Fruit fly (Drosophila melanogaster) whole organism, wandering third instar larva: Measurements from ENCODE around the gene PGRP-LD.

Source experiments
- Abd-B ChIP-seq: fragments of >200 bp; optimal IDR thresholded peaks from 2 replicates; lab custom pipeline; 2017; ENCODE audit warnings: missing biosample characterization, missing genetic modification characterization
- CG9705 ChIP-seq: fragments of 200-800 bp; sonication (Bioruptor generic); optimal IDR thresholded peaks from 2 replicates; lab custom pipeline; 2018; ENCODE audit warnings: missing biosample characterization, mild to moderate bottlenecking, missing genetic modification characterization
- CrebA ChIP-seq: fragments of 200-800 bp; sonication (Bioruptor generic); optimal IDR thresholded peaks from 2 replicates; lab custom pipeline; 2016; ENCODE audit warnings: missing biosample characterization, mild to moderate bottlenecking, missing genetic modification characterization, borderline replicate concordance
- Dfd ChIP-seq: fragments of >200 bp; optimal IDR thresholded peaks from 2 replicates; lab custom pipeline; 2017; ENCODE audit warnings: missing biosample characterization, missing genetic modification characterization
- Dif ChIP-seq: fragments of 200-275, 200-300 bp; sonication (Bioruptor generic); optimal IDR thresholded peaks from 2 replicates; lab custom pipeline; 2018; ENCODE audit warnings: missing biosample characterization, missing genetic modification characterization; ENCODE audit not compliant: partially characterized antibody
- GATAd ChIP-seq: sonication (Bioruptor generic); optimal IDR thresholded peaks from 2 replicates; lab custom pipeline; 2016; ENCODE audit warnings: missing biosample characterization, missing genetic modification characterization
- HLH106 ChIP-seq: fragments of 200-800 bp; optimal IDR thresholded peaks from 3 replicates; lab custom pipeline; 2019; ENCODE audit warnings: missing biosample characterization, mild to moderate bottlenecking, missing genetic modification characterization, moderate library complexity
- Hr78 ChIP-seq: fragments of >200 bp; optimal IDR thresholded peaks from 2 replicates; lab custom pipeline; 2017; ENCODE audit warnings: missing biosample characterization, missing genetic modification characterization
- Hr83 ChIP-seq: fragments of 200-300 bp; sonication (Bioruptor generic); optimal IDR thresholded peaks from 2 replicates; lab custom pipeline; 2016; ENCODE audit warnings: missing biosample characterization, mild to moderate bottlenecking, missing genetic modification characterization, moderate library complexity; ENCODE audit not compliant: poor library complexity, severe bottlenecking
- Jra ChIP-seq: sonication (Bioruptor generic); optimal IDR thresholded peaks from 2 replicates; lab custom pipeline; 2016; ENCODE audit warnings: missing biosample characterization, missing genetic modification characterization
- Myc ChIP-seq: fragments of >200 bp; optimal IDR thresholded peaks from 2 replicates; lab custom pipeline; 2017
- N ChIP-seq: fragments of >200 bp; optimal IDR thresholded peaks from 2 replicates; lab custom pipeline; 2018; ENCODE audit warnings: missing biosample characterization, missing external identifiers, missing genetic modification characterization
- OdsH ChIP-seq: fragments of 200-800 bp; sonication (Bioruptor generic); optimal IDR thresholded peaks from 2 replicates; lab custom pipeline; 2016; ENCODE audit warnings: missing biosample characterization, mild to moderate bottlenecking, missing genetic modification characterization
- Rel ChIP-seq, 2 experiments: fragments of 200-800 bp; sonication (Bioruptor generic) in 1 of 2; optimal IDR thresholded peaks; 2 replicates in 1 of 2; 3 replicates in 1 of 2; lab custom pipeline; 2016 to 2019; ENCODE audit warnings: mild to moderate bottlenecking in 2 of 2, missing biosample characterization in 2 of 2, missing genetic modification characterization in 2 of 2, moderate library complexity in 1 of 2
- Sp1 ChIP-seq: fragments of 200-800 bp; sonication (Bioruptor generic); optimal IDR thresholded peaks from 3 replicates; lab custom pipeline; 2019; ENCODE audit warnings: missing biosample characterization, mild to moderate bottlenecking, missing genetic modification characterization, moderate library complexity
- br ChIP-seq: fragments of 200-800 bp; sonication (Bioruptor generic); optimal IDR thresholded peaks from 2 replicates; lab custom pipeline; 2016; ENCODE audit warnings: missing biosample characterization, missing genetic modification characterization
- brk ChIP-seq: fragments of 200-800 bp; sonication (Bioruptor generic); optimal IDR thresholded peaks from 2 replicates; lab custom pipeline; 2016; ENCODE audit warnings: missing biosample characterization, mild to moderate bottlenecking, missing genetic modification characterization
- dl ChIP-seq, 2 experiments: fragments of 175-275, 200-275 bp in 1 of 2; fragments of 200-275 bp in 1 of 2; sonication (Bioruptor generic); optimal IDR thresholded peaks; lab custom pipeline; 2018; ENCODE audit warnings: mild to moderate bottlenecking in 2 of 2, missing biosample characterization in 2 of 2, missing genetic modification characterization in 2 of 2, moderate library complexity in 2 of 2; ENCODE audit not compliant: partially characterized antibody in 2 of 2, insufficient read depth in 1 of 2
- dmrt93B ChIP-seq: fragments of 200-800 bp; sonication (Bioruptor generic); optimal IDR thresholded peaks from 2 replicates; lab custom pipeline; 2018; ENCODE audit warnings: missing biosample characterization, mild to moderate bottlenecking, missing genetic modification characterization
- ey ChIP-seq: fragments of 200-800 bp; sonication (Bioruptor generic); optimal IDR thresholded peaks from 2 replicates; lab custom pipeline; 2016; ENCODE audit warnings: missing biosample characterization, missing genetic modification characterization
- foxo ChIP-seq, 2 experiments: fragments of 200-800 bp; sonication (Bioruptor generic); optimal IDR thresholded peaks; 2 replicates in 1 of 2; 3 replicates in 1 of 2; lab custom pipeline; 2016 to 2017; ENCODE audit warnings: missing biosample characterization in 2 of 2, missing genetic modification characterization in 2 of 2
- fru ChIP-seq: fragments of 200-800 bp; sonication (Bioruptor generic); optimal IDR thresholded peaks from 3 replicates; lab custom pipeline; 2016; ENCODE audit warnings: missing biosample characterization, mild to moderate bottlenecking, missing genetic modification characterization
- h ChIP-seq: fragments of 200-800 bp; sonication (Bioruptor generic); optimal IDR thresholded peaks from 3 replicates; lab custom pipeline; 2016; ENCODE audit warnings: missing biosample characterization, mild to moderate bottlenecking, missing genetic modification characterization
- jim ChIP-seq: fragments of 175-275, 200-325 bp; sonication (Bioruptor generic); optimal IDR thresholded peaks from 2 replicates; lab custom pipeline; 2016; ENCODE audit warnings: missing biosample characterization, mild to moderate bottlenecking, missing genetic modification characterization
- lola ChIP-seq: fragments of >200 bp; optimal IDR thresholded peaks from 2 replicates; lab custom pipeline; 2017; ENCODE audit warnings: missing biosample characterization, missing genetic modification characterization
- pan ChIP-seq: fragments of >200 bp; optimal IDR thresholded peaks from 2 replicates; lab custom pipeline; 2017
- psq ChIP-seq: fragments of 200-800 bp; sonication (Bioruptor generic); optimal IDR thresholded peaks from 3 replicates; lab custom pipeline; 2017; ENCODE audit warnings: missing biosample characterization, mild to moderate bottlenecking, missing genetic modification characterization, moderate library complexity
- rgr ChIP-seq: fragments of 200-800 bp; sonication (Bioruptor generic); optimal IDR thresholded peaks from 3 replicates; lab custom pipeline; 2016; ENCODE audit warnings: missing biosample characterization, mild to moderate bottlenecking, missing genetic modification characterization
- sage ChIP-seq: fragments of 200-800 bp; sonication (Bioruptor generic); optimal IDR thresholded peaks from 2 replicates; lab custom pipeline; 2016; ENCODE audit warnings: missing biosample characterization, mild to moderate bottlenecking, missing genetic modification characterization
- sv ChIP-seq: fragments of 200-800 bp; sonication (Bioruptor generic); optimal IDR thresholded peaks from 3 replicates; lab custom pipeline; 2016; ENCODE audit warnings: missing biosample characterization, missing genetic modification characterization
- usp ChIP-seq: fragments of >200 bp; optimal IDR thresholded peaks from 2 replicates; lab custom pipeline; 2017; ENCODE audit warnings: missing biosample characterization, missing genetic modification characterization
- woc ChIP-seq: sonication (Bioruptor generic); optimal IDR thresholded peaks from 2 replicates; lab custom pipeline; 2016; ENCODE audit warnings: missing biosample characterization, mild to moderate bottlenecking, missing genetic modification characterization

The PGRP-LD gene

DNA sequence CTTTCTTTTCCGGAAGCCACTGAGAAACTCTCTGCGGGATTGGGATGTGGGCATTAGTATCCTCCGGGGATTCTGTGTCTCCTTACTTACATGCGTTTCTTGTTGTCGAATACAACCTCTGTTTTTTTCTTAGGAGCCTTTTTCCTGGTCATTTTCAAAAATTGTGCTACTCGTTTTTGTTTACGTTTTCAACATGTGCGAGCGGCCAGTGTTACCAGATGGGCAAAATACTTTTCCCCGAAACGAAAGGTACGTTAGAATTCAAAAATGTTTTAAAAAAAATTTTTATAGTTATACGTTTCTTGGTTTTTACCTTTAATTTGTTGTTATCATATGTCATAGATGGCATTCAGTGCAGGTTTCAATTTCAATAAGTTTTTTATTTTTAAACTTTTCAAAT lies 2.7 kb upstream of the PGRP-LD start, which contains the start of gene vito:
Gene vito (minus strand): TSS at position 220 of the 400 bp plus-strand sequence.
- TF ChIP-seq sv (GFP tag; lab: Kevin White, UChicago) (no peak), OdsH (no peak), CG9705 (GFP tag; lab: Kevin White, UChicago) (no peak), Hr78 (GFP tag; lab: Kevin White, UChicago) (no peak), pan (lab: Kevin White, UChicago) (no peak), rgr (GFP tag; lab: Kevin White, UChicago) (no peak), ey (GFP tag; lab: Kevin White, UChicago) (no peak), woc (GFP tag; lab: Kevin White, UChicago) (no peak), dmrt93B (GFP tag; lab: Kevin White, UChicago) (no peak), dl (GFP tag; optimal IDR thresholded peaks at IDR 0.05; lab: Kevin White, UChicago; ENCODE audit: insufficient read depth in 1 of 2, partially characterized antibody in 2 of 2) (no peak), usp (GFP tag; lab: Kevin White, UChicago) (no peak), N (GFP tag; lab: Kevin White, UChicago) (no peak), brk (no peak), psq (GFP tag; lab: Kevin White, UChicago) (no peak), CrebA (GFP tag; lab: Kevin White, UChicago) (no peak), HLH106 (tag; lab: Kevin White, UChicago) (no peak), Dif (GFP tag; lab: Kevin White, UChicago) (no peak), sage (GFP tag; lab: Kevin White, UChicago) (no peak)

DNA sequence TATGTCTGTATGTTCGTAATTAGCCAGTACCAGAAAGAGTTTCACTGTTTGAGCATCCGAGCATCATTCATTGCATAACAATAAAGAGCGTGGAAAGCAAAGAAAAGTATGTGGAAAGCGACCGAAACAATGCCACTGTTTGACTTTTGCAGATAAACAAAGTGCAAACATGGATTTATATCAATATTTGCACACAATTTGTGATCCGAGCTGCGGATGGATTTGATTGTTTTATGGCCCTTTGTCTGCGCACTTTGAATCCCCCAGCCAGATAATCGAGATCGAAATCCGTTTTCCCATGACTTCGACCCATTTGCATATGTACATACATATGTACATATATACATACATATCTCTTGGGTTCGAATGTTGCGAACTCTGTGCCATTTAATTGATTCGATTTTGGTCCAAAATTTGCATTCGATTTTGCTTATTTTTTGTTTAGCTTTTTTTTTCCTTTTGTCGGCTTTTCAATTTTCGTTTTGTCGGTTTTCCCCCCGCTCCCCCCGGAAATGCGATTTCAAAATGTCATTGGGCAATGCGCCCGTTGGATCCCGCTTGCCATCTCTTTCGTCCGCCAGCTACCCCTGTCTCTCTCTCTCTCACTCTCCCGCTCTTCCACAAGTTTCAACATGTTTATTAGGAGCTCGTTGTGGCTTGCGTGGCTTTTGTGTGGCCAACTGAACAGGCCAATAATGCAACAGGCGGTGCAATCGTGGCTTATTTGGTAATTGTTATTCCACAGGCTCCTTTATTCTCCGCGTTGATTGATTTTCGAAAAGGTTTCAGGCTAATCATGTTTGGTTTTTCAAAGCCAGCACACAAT lies 5.6 kb downstream of the PGRP-LD start:
- TF ChIP-seq Sp1 (GFP tag; lab: Kevin White, UChicago): no peak
- no peak for TF ChIP-seq Rel (GFP tag; optimal IDR thresholded peaks at IDR 0.05; lab: Kevin White, UChicago)
- peak; percentile 2 for TF ChIP-seq Rel (tag; optimal IDR thresholded peaks at IDR 0.05; lab: Kevin White, UChicago)

DNA sequence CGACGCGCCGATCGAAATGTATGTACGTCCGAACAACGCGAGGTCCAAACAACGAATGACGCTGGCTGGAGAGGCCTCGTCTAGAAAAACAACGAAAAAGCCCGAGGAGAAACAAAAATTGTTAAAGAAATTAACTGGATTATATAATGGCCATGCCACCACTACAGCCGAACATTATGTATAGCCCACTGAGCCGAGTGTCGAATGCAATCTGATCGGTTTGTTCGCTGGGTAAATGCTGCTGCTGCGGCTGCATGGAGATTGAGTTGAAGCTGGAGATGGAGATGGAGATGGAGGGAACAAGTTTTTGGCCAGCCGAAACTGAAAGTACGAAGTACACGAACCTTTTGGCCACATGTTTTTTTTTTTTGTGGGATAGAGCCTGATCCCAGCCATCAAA lies 6.8 kb downstream of the PGRP-LD start, which contains the start of gene Cralbp:
Gene Cralbp (minus strand): TSS at position 115 of the 400 bp plus-strand sequence.
- TF ChIP-seq foxo (GFP tag; optimal IDR thresholded peaks at IDR 0.05; lab: Kevin White, UChicago) (no peak), Abd-B (no peak), fru (GFP tag; lab: Kevin White, UChicago) (no peak), dl (GFP tag; optimal IDR thresholded peaks at IDR 0.05; lab: Kevin White, UChicago; ENCODE audit: insufficient read depth in 1 of 2, partially characterized antibody in 2 of 2) (no peak), Dfd (GFP tag; lab: Kevin White, UChicago) (no peak), Hr83 (no peak), Myc (lab: Kevin White, UChicago) (no peak), br (GFP tag; lab: Kevin White, UChicago) (no peak), Jra (GFP tag; lab: Kevin White, UChicago) (no peak), h (no peak), N (GFP tag; lab: Kevin White, UChicago) (no peak), rgr (GFP tag; lab: Kevin White, UChicago) (no peak)
- TF ChIP-seq, all 38 proteins: peak for 0

DNA sequence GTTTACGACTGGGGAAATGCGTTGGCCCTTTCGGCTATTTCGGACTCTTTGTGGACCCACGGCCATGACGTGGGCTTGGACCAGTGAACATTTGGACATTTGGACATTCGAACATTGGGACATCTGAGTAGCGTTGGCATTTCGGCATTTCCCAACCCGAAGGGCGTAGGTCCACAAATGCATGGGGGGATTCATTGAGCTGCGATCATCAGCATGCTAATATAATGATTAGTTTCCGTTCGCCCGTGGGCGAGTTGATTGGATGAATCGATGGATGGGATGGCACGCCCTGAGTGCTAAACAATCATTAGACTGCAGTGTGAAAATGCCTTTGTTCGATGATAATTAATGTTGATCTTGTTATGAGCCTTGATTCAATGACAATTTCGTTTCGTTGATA lies 7.6 kb downstream of the PGRP-LD start:
- TF ChIP-seq brk (no peak), Jra (GFP tag; lab: Kevin White, UChicago) (no peak), HLH106 (tag; lab: Kevin White, UChicago) (no peak), GATAd (GFP tag; lab: Kevin White, UChicago) (no peak), OdsH (no peak), CG9705 (GFP tag; lab: Kevin White, UChicago) (no peak), lola (no peak), h (no peak)

DNA sequence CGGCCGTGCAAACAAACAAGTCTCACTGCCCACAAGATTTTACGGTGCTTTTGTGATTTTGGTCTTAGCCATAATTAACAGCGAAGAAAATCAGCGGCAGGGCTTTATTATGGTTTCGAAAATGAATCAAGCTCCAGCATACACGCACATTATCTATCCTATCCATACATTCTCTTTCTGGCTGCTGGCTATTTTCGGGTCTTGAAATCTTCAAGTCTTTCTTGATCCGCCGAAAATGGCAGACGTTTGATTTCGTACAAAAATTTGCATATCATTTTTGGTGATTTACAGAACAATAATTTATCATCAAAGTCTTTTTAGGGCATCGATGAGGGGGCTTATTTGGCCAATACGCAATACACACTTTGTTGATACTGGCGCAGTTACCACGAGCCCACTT lies 9.0 kb downstream of the PGRP-LD start:
- TF ChIP-seq woc (GFP tag; lab: Kevin White, UChicago): no peak
- no peak for TF ChIP-seq GATAd (GFP tag; lab: Kevin White, UChicago)
- TF ChIP-seq usp (GFP tag; lab: Kevin White, UChicago): no peak
- TF ChIP-seq pan (lab: Kevin White, UChicago): no peak
- no peak for TF ChIP-seq jim (GFP tag; lab: Kevin White, UChicago)
- TF ChIP-seq Myc (lab: Kevin White, UChicago): no peak
- no peak for TF ChIP-seq OdsH
- TF ChIP-seq Dif (GFP tag; lab: Kevin White, UChicago): no peak
- TF ChIP-seq br (GFP tag; lab: Kevin White, UChicago): no peak
- no peak for TF ChIP-seq Hr78 (GFP tag; lab: Kevin White, UChicago)
- TF ChIP-seq Sp1 (GFP tag; lab: Kevin White, UChicago): no peak
- TF ChIP-seq rgr (GFP tag; lab: Kevin White, UChicago): no peak
- no peak for TF ChIP-seq HLH106 (tag; lab: Kevin White, UChicago)
- no peak for TF ChIP-seq dl (GFP tag; optimal IDR thresholded peaks at IDR 0.05; lab: Kevin White, UChicago; ENCODE audit: insufficient read depth in 1 of 2, partially characterized antibody in 2 of 2)
- no peak for TF ChIP-seq psq (GFP tag; lab: Kevin White, UChicago)
